Worm (Caenorhabditis elegans) whole organism, young adult: ENCODE measurements around the gene tsct-1.

Experiments used
- B0035.1 ChIP-seq: sonication (generic microtip); optimal IDR thresholded peaks from 2 replicates; lab custom pipeline; 2016; ENCODE audit warnings: missing genetic modification characterization, mild to moderate bottlenecking, missing compliant biosample characterization, missing genotype, missing genetic modification reagents
- B0336.3 ChIP-seq: fragments of 200-800 bp; sonication (Bioruptor generic); IDR thresholded peaks from 2 replicates; pipeline ENCODE4 v1.3.6; 2022; ENCODE audit warnings: missing genetic modification characterization, missing compliant biosample characterization
- C06A6.2 ChIP-seq: fragments of 200-800 bp; sonication (Bioruptor generic); conservative IDR thresholded peaks from 2 replicates; pipeline ENCODE4 v1.3.6; 2022; ENCODE audit warnings: missing genetic modification characterization, missing compliant biosample characterization
- F22D6.2 ChIP-seq: sonication (generic microtip); optimal IDR thresholded peaks from 2 replicates; lab custom pipeline; 2016; ENCODE audit warnings: mild to moderate bottlenecking, missing genetic modification characterization, missing compliant biosample characterization
- F37B4.10 ChIP-seq: fragments of 200-800 bp; sonication (Bioruptor generic); IDR thresholded peaks from 2 replicates; pipeline ENCODE4 v1.3.6; 2022; ENCODE audit warnings: missing genetic modification characterization, missing compliant biosample characterization
- F49E8.2 ChIP-seq: sonication (generic microtip); optimal IDR thresholded peaks from 3 replicates; lab custom pipeline; 2017; ENCODE audit warnings: missing genetic modification characterization, mild to moderate bottlenecking, missing compliant biosample characterization, antibody characterized with exemption, moderate library complexity; ENCODE audit not compliant: insufficient read depth
- F55B11.4 ChIP-seq: sonication (generic microtip); optimal IDR thresholded peaks from 2 replicates; lab custom pipeline; 2016; ENCODE audit warnings: missing compliant biosample characterization, missing genetic modification characterization, borderline replicate concordance; ENCODE audit not compliant: insufficient read depth
- akir-1 ChIP-seq: fragments of 200-800 bp; sonication (Bioruptor generic); optimal IDR thresholded peaks from 2 replicates; lab custom pipeline; 2018; ENCODE audit warnings: mild to moderate bottlenecking, missing genetic modification characterization, moderate library complexity, missing compliant biosample characterization
- aptf-2 ChIP-seq: fragments of 200-800 bp; sonication (Bioruptor generic); conservative IDR thresholded peaks from 2 replicates; pipeline ENCODE4 v1.3.6; 2022; ENCODE audit warnings: missing genetic modification reagents, missing genetic modification characterization, missing compliant biosample characterization
- aptf-3 ChIP-seq: fragments of 200-800 bp; sonication (Bioruptor generic); IDR thresholded peaks from 2 replicates; pipeline ENCODE4 v1.3.6; 2022; ENCODE audit warnings: missing genetic modification characterization, missing compliant biosample characterization
- athp-1 ChIP-seq: sonication (generic microtip); optimal IDR thresholded peaks from 2 replicates; lab custom pipeline; 2017; ENCODE audit warnings: mild to moderate bottlenecking, missing genetic modification characterization, missing compliant biosample characterization
- cebp-1 ChIP-seq, 2 experiments: fragments of 200-800 bp in 1 of 2; sonication (Bioruptor generic) in 1 of 2; sonication (generic microtip) in 1 of 2; IDR thresholded peaks in 1 of 2; optimal IDR thresholded peaks in 1 of 2; 2 replicates each; pipeline versions ENCODE4 v1.3.6 to Lab custom; 2017 to 2022; ENCODE audit warnings: missing compliant biosample characterization in 2 of 2, missing genetic modification characterization in 2 of 2, mild to moderate bottlenecking in 1 of 2, missing genetic modification reagents in 1 of 2, moderate library complexity in 1 of 2
- cebp-2 ChIP-seq: fragments of 200-800 bp; sonication (Bioruptor generic); IDR thresholded peaks from 2 replicates; pipeline ENCODE4 v1.3.6; 2022; ENCODE audit warnings: missing genetic modification characterization, missing compliant biosample characterization
- dpff-1 ChIP-seq: sonication (generic microtip); optimal IDR thresholded peaks from 2 replicates; lab custom pipeline; 2017; ENCODE audit warnings: mild to moderate bottlenecking, missing genetic modification characterization, missing compliant biosample characterization
- egrh-3 ChIP-seq: fragments of 200-800 bp; sonication (Bioruptor generic); IDR thresholded peaks from 2 replicates; pipeline ENCODE4 v1.3.6; 2022; ENCODE audit warnings: missing genetic modification reagents, missing genetic modification characterization, missing compliant biosample characterization
- ets-4 ChIP-seq: fragments of 200-800 bp; sonication (Bioruptor generic); optimal IDR thresholded peaks from 2 replicates; lab custom pipeline; 2018; ENCODE audit warnings: mild to moderate bottlenecking, missing genetic modification characterization, missing compliant biosample characterization
- let-607 ChIP-seq, 2 experiments: fragments of 200-800 bp in 1 of 2; sonication (Bioruptor generic) in 1 of 2; sonication (generic microtip) in 1 of 2; optimal IDR thresholded peaks; 2 replicates each; lab custom pipeline; 2016 to 2018; ENCODE audit warnings: mild to moderate bottlenecking in 2 of 2, missing compliant biosample characterization in 2 of 2, missing genetic modification characterization in 2 of 2, moderate library complexity in 2 of 2, missing genotype in 1 of 2
- lin-40 ChIP-seq: sonication (generic microtip); optimal IDR thresholded peaks from 2 replicates; lab custom pipeline; 2016; ENCODE audit warnings: missing genetic modification characterization, mild to moderate bottlenecking, missing compliant biosample characterization, missing genotype, missing genetic modification reagents
- madf-3 ChIP-seq: fragments of 200-800 bp; sonication (Bioruptor generic); IDR thresholded peaks from 2 replicates; pipeline ENCODE4 v1.3.6; 2022; ENCODE audit warnings: missing genetic modification reagents, missing genetic modification characterization, missing compliant biosample characterization
- mcd-1 ChIP-seq: fragments of 200-800 bp; sonication (Bioruptor generic); IDR thresholded peaks from 2 replicates; pipeline ENCODE4 v1.3.6; 2022; ENCODE audit warnings: missing genetic modification reagents, missing genetic modification characterization, missing compliant biosample characterization
- nhr-80 ChIP-seq: sonication (generic microtip); optimal IDR thresholded peaks from 2 replicates; lab custom pipeline; 2016; ENCODE audit warnings: missing genetic modification characterization, missing compliant biosample characterization
- rec-8 ChIP-seq, 2 experiments: sonication (generic microtip); optimal IDR thresholded peaks; 2 replicates each; lab custom pipeline; 2016; ENCODE audit warnings: mild to moderate bottlenecking in 2 of 2, missing genetic modification characterization in 2 of 2, missing genetic modification reagents in 2 of 2, missing genotype in 2 of 2, missing biosample characterization in 1 of 2, missing compliant biosample characterization in 1 of 2, moderate library complexity in 1 of 2
- snpc-1.1 ChIP-seq: sonication (generic microtip); optimal IDR thresholded peaks from 2 replicates; lab custom pipeline; 2017; ENCODE audit warnings: missing genetic modification characterization, mild to moderate bottlenecking, missing compliant biosample characterization, antibody characterized with exemption, moderate library complexity, missing genotype, missing genetic modification reagents; ENCODE audit not compliant: insufficient read depth
- snpc-4 ChIP-seq, 5 experiments: fragments of 150-350 bp in 1 of 5; sonication (generic microtip) in 4 of 5; optimal IDR thresholded peaks; 2 replicates each; lab custom pipeline; 2014 to 2018; ENCODE audit warnings: missing genetic modification characterization in 5 of 5, missing biosample characterization in 3 of 5, antibody characterized with exemption in 2 of 5, mild to moderate bottlenecking in 2 of 5, missing compliant biosample characterization in 2 of 5, missing genotype in 2 of 5, moderate library complexity in 2 of 5, missing genetic modification reagents in 1 of 5
- sptf-2 ChIP-seq: fragments of 200-800 bp; sonication (Bioruptor generic); optimal IDR thresholded peaks from 2 replicates; lab custom pipeline; 2018; ENCODE audit warnings: mild to moderate bottlenecking, missing genetic modification characterization, missing compliant biosample characterization
- tlf-1 ChIP-seq: fragments of 200-800 bp; sonication (Bioruptor generic); optimal IDR thresholded peaks from 2 replicates; lab custom pipeline; 2018; ENCODE audit warnings: mild to moderate bottlenecking, missing genetic modification characterization, missing compliant biosample characterization
- unc-62 ChIP-seq: fragments of 150-350 bp; optimal IDR thresholded peaks from 2 replicates; lab custom pipeline; 2014; ENCODE audit warnings: missing biosample characterization, missing genetic modification reagents, missing genetic modification characterization
- ztf-22 ChIP-seq: fragments of 200-800 bp; sonication (Bioruptor generic); optimal IDR thresholded peaks from 2 replicates; lab custom pipeline; 2018; ENCODE audit warnings: mild to moderate bottlenecking, missing genetic modification characterization, moderate library complexity, missing compliant biosample characterization
- ztf-6 ChIP-seq: fragments of 200-800 bp; sonication (Bioruptor generic); IDR thresholded peaks from 2 replicates; pipeline ENCODE4 v1.3.6; 2022; ENCODE audit warnings: missing genetic modification reagents, missing genetic modification characterization, missing compliant biosample characterization

Gene tsct-1

ce11 chrX:12439998-12440722 is 6.3 kb downstream of the tsct-1 start (continued):
- TF ChIP-seq B0035.1 (tag; lab: Kevin White, UChicago), result no peak
- TF ChIP-seq aptf-3 (GFP tag; lab: Robert Waterston, UW), result no peak
- TF ChIP-seq let-607 (tag; optimal IDR thresholded peaks at IDR 0.05; lab: Kevin White, UChicago), result no peak
- 0 out of 2 replicates have a peak, but pooled peaks have one; percentile 6 for TF ChIP-seq cebp-2 (GFP tag; lab: Robert Waterston, UW)
- TF ChIP-seq nhr-80, result no peak
- TF ChIP-seq unc-62 (GFP tag; lab: Kevin White, UChicago), result no peak
- TF ChIP-seq lin-40, result no peak
- TF ChIP-seq aptf-2 (GFP tag; lab: Robert Waterston, UW), result no peak
- no peak for TF ChIP-seq F49E8.2
- TF ChIP-seq madf-3 (GFP tag; lab: Robert Waterston, UW), result no peak
- TF ChIP-seq tlf-1 (GFP tag; lab: Kevin White, UChicago), result no peak
- no peak for TF ChIP-seq ztf-22 (GFP tag; lab: Kevin White, UChicago)

DNA sequence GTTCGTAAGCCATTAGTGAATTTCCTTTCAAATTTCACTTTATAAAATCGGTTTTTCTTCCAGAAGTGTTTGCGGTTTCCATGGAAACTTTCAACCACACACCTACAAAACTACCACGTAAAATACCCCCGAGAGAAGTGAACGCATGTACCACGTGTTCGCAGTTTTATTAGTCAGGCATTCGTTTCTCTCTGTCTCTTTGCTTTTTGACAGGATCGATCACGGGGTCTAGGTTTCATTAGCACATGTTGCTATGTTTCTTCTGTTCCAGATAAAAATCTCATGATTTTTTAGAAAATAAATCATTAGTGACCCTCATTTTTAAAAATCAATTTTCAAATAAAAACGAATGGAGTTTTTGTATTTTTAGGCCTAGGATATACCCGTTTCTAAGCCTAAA is 10.5 kb downstream of the tsct-1 start:
- TF ChIP-seq akir-1 (GFP tag; lab: Kevin White, UChicago) (no peak), C06A6.2 (0 out of 2 replicates have a peak, but pooled peaks have one; percentile 31), B0336.3 (GFP tag; lab: Robert Waterston, UW) (no peak), sptf-2 (GFP tag; lab: Kevin White, UChicago) (no peak), F22D6.2 (tag; lab: Kevin White, UChicago) (no peak), F37B4.10 (no peak), cebp-1 (GFP tag; IDR thresholded peaks at IDR 0.05; lab: Robert Waterston, UW) (no peak), cebp-1 (tag; optimal IDR thresholded peaks at IDR 0.05; lab: Kevin White, UChicago) (peak; percentile 51), athp-1 (tag; lab: Kevin White, UChicago) (no peak), dpff-1 (tag; lab: Kevin White, UChicago) (no peak), ets-4 (GFP tag; lab: Kevin White, UChicago) (no peak), snpc-1.1 (tag; lab: Kevin White, UChicago) (no peak), rec-8 (tag; optimal IDR thresholded peaks at IDR 0.05; lab: Kevin White, UChicago) (no peak)

DNA sequence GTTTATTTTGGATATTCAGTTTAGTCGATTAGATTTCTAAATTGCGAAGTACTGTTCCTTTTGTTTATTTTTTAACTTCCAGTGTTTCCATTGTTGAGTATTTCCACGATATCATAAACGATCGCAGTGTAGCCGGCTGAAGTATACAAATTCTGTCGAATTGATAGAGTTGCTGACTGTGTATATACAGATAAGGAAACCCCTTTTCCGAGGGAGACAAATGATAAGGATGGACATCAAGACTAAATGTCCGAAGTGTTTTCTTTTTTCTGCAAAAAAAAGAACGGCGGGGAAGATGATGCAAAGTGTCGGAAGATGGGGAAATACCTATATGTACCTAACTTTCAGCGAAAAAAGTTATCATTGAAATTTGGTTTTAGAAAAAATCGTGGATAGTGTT is 12.7 kb downstream of the tsct-1 start:
- TF ChIP-seq F55B11.4 (tag; lab: Kevin White, UChicago) (no peak), nhr-80 (peak; percentile 67), snpc-4 (GFP tag; optimal IDR thresholded peaks at IDR 0.05; lab: Kevin White, UChicago) (no peak), snpc-4 (tag; optimal IDR thresholded peaks at IDR 0.05; lab: Kevin White, UChicago) (no peak), mcd-1 (GFP tag; lab: Robert Waterston, UW) (no peak)

- TF ChIP-seq egrh-3 (GFP tag; lab: Robert Waterston, UW), result peak; percentile 12; the same call in 1 of the 2 replicates
- TF ChIP-seq F37B4.10, result 0 out of 2 replicates have a peak, but pooled peaks have one; percentile 74
- TF ChIP-seq ztf-6 (GFP tag; lab: Robert Waterston, UW), result 0 out of 2 replicates have a peak, but pooled peaks have one; percentile 28
Observed at ce11 chrX:12447639-12448038, 13.7 kb downstream of the tsct-1 start.
